Worm (Caenorhabditis elegans): ENCODE measurements around the gene msp-38.

DNA sequence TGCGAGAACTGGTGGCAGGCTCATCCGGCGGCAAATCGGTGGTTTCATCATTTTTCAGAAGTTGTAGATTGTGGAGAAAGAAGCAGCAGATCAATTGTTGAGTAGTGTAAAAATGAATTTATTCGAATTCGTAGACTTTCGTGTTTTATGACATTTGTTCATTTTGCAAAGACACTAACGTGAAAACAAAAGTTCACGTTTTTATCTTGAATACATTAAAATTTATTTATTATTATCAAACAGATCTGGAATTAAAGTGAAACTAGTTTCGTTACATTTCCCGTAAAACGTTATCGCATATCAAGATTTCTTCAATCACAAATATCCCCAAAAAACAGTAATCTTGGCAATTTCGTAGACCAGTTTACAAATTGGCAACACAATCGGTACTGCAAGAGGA, 3.3 kb upstream of the msp-38 start, which contains the start of gene T14G10.8:
- TF ChIP-seq tab-1 (GFP tag; IDR thresholded peaks at IDR 0.05) (no peak), med-1 (GFP tag; optimal IDR thresholded peaks at IDR 0.05; ENCODE audit: insufficient read depth) (no peak), ztf-29 (GFP tag; IDR thresholded peaks at IDR 0.05) (no peak), ztf-23 (GFP tag; IDR thresholded peaks at IDR 0.05) (no peak), flt-1 (GFP tag; IDR thresholded peaks at IDR 0.05) (no peak), T22C8.4 (GFP tag; IDR thresholded peaks at IDR 0.05) (no peak), klf-2 (GFP tag; conservative IDR thresholded peaks at IDR 0.05) (no peak), cog-1 (tag; optimal IDR thresholded peaks at IDR 0.05) (no peak)

Measured in whole organism, midembryonic.